Worm (Caenorhabditis elegans) whole organism, L2 larva: ENCODE data around the gene ZC487.1.
A peak's percentile ranks its signal among the peaks of the same experiment; 100 is the strongest.

ENCODE experiments used
- F13H6.1 ChIP-seq: sonication (generic microtip); optimal IDR thresholded peaks from 2 replicates; lab custom pipeline; 2016; ENCODE audit warnings: missing genetic modification characterization, missing compliant biosample characterization
- R02D3.7 ChIP-seq: fragments of 150-350 bp; optimal IDR thresholded peaks from 2 replicates; lab custom pipeline; 2014; ENCODE audit warnings: missing biosample characterization, missing genetic modification characterization
- ZK546.5 ChIP-seq: sonication (generic microtip); optimal IDR thresholded peaks from 2 replicates; lab custom pipeline; 2017; ENCODE audit warnings: missing biosample characterization, missing genetic modification characterization
- aly-2 ChIP-seq: fragments of 150-350 bp; optimal IDR thresholded peaks from 2 replicates; lab custom pipeline; 2014; ENCODE audit warnings: missing biosample characterization, missing genetic modification characterization
- ama-1 ChIP-seq: fragments of 150-350 bp; optimal IDR thresholded peaks from 2 replicates; lab custom pipeline; 2018; ENCODE audit warnings: inconsistent platforms
- ceh-16 ChIP-seq: fragments of 150-350 bp; optimal IDR thresholded peaks from 2 replicates; lab custom pipeline; 2014; ENCODE audit warnings: missing biosample characterization, missing genetic modification characterization
- crh-2 ChIP-seq: sonication (generic microtip); optimal IDR thresholded peaks from 2 replicates; lab custom pipeline; 2017; ENCODE audit warnings: missing biosample characterization, missing genetic modification characterization
- dmd-4 ChIP-seq: sonication (generic microtip); optimal IDR thresholded peaks from 2 replicates; lab custom pipeline; 2017; ENCODE audit warnings: missing biosample characterization, missing genetic modification characterization
- elt-1 ChIP-seq: fragments of 150-350 bp; optimal IDR thresholded peaks from 2 replicates; lab custom pipeline; 2014; ENCODE audit warnings: missing biosample characterization, missing genetic modification characterization
- fos-1 ChIP-seq: fragments of 150-350 bp; optimal IDR thresholded peaks from 2 replicates; lab custom pipeline; 2014; ENCODE audit warnings: missing biosample characterization, missing genetic modification characterization
- gmeb-1 ChIP-seq: fragments of 150-350 bp; optimal IDR thresholded peaks from 2 replicates; lab custom pipeline; 2014; ENCODE audit warnings: missing biosample characterization, missing genetic modification characterization
- lin-13 ChIP-seq: fragments of 150-350 bp; optimal IDR thresholded peaks from 2 replicates; lab custom pipeline; 2014; ENCODE audit warnings: missing biosample characterization, missing genetic modification reagents, missing genetic modification characterization
- lin-39 ChIP-seq: fragments of 150-350 bp; optimal IDR thresholded peaks from 2 replicates; lab custom pipeline; 2014; ENCODE audit warnings: missing biosample characterization, missing genetic modification reagents, missing genetic modification characterization
- lsy-2 ChIP-seq, 2 experiments: fragments of 150-350 bp in 1 of 2; sonication (generic microtip) in 1 of 2; optimal IDR thresholded peaks; 2 replicates each; lab custom pipeline; 2014 to 2017; ENCODE audit warnings: missing biosample characterization in 2 of 2, missing genetic modification characterization in 2 of 2
- mbf-1 ChIP-seq: sonication (generic microtip); optimal IDR thresholded peaks from 2 replicates; lab custom pipeline; 2017; ENCODE audit warnings: missing biosample characterization, missing genetic modification characterization
- mdl-1 ChIP-seq, 2 experiments: fragments of 150-350 bp in 1 of 2; sonication (generic microtip) in 1 of 2; optimal IDR thresholded peaks; 2 replicates each; lab custom pipeline; 2017; ENCODE audit warnings: missing biosample characterization in 2 of 2, missing genetic modification characterization in 2 of 2
- nhr-10 ChIP-seq: sonication (generic microtip); optimal IDR thresholded peaks from 2 replicates; lab custom pipeline; 2017; ENCODE audit warnings: missing biosample characterization, missing genetic modification characterization
- nhr-21 ChIP-seq: fragments of 150-350 bp; optimal IDR thresholded peaks from 2 replicates; lab custom pipeline; 2014; ENCODE audit warnings: missing biosample characterization, missing genetic modification characterization
- nhr-23 ChIP-seq: fragments of 150-350 bp; optimal IDR thresholded peaks from 2 replicates; lab custom pipeline; 2014; ENCODE audit warnings: missing biosample characterization, missing genetic modification reagents, missing genetic modification characterization
- nhr-237 ChIP-seq: fragments of 150-350 bp; optimal IDR thresholded peaks from 2 replicates; lab custom pipeline; 2014; ENCODE audit warnings: missing biosample characterization, missing genetic modification characterization
- nhr-25 ChIP-seq: fragments of 150-350 bp; sonication (generic microtip); optimal IDR thresholded peaks from 3 replicates; lab custom pipeline; 2014; ENCODE audit warnings: missing biosample characterization, missing genetic modification characterization
- nhr-77 ChIP-seq: fragments of 150-350 bp; optimal IDR thresholded peaks from 2 replicates; lab custom pipeline; 2014; ENCODE audit warnings: missing biosample characterization, missing genetic modification characterization
- peb-1 ChIP-seq: fragments of 150-350 bp; optimal IDR thresholded peaks from 2 replicates; lab custom pipeline; 2014; ENCODE audit warnings: missing biosample characterization, missing genetic modification characterization
- sem-4 ChIP-seq: fragments of 150-350 bp; optimal IDR thresholded peaks from 2 replicates; lab custom pipeline; 2014; ENCODE audit warnings: missing biosample characterization, missing genetic modification reagents, missing genetic modification characterization
- skn-1 ChIP-seq: sonication (generic microtip); optimal IDR thresholded peaks from 2 replicates; lab custom pipeline; 2017; ENCODE audit warnings: missing biosample characterization, missing genetic modification characterization
- sma-3 ChIP-seq: sonication (generic microtip); optimal IDR thresholded peaks from 2 replicates; lab custom pipeline; 2016; ENCODE audit warnings: missing genetic modification reagents, missing genetic modification characterization, missing compliant biosample characterization
- sma-9 ChIP-seq, 2 experiments: fragments of 150-350 bp in 1 of 2; sonication (generic microtip) in 1 of 2; optimal IDR thresholded peaks; 2 replicates each; lab custom pipeline; 2014 to 2016; ENCODE audit warnings: missing genetic modification characterization in 2 of 2, mild to moderate bottlenecking in 1 of 2, missing biosample characterization in 1 of 2, missing compliant biosample characterization in 1 of 2, missing genetic modification reagents in 1 of 2, moderate library complexity in 1 of 2
- snpc-4 ChIP-seq: fragments of 150-350 bp; optimal IDR thresholded peaks from 2 replicates; lab custom pipeline; 2014; ENCODE audit warnings: missing biosample characterization, missing genetic modification characterization
- unc-39 ChIP-seq: fragments of 150-350 bp; optimal IDR thresholded peaks from 2 replicates; lab custom pipeline; 2014; ENCODE audit warnings: missing biosample characterization, missing genetic modification characterization
- zag-1 ChIP-seq: fragments of 150-350 bp; optimal IDR thresholded peaks from 2 replicates; lab custom pipeline; 2014; ENCODE audit warnings: missing biosample characterization, missing genetic modification characterization
- ztf-1 ChIP-seq: fragments of 200-800 bp; sonication (Bioruptor generic); conservative IDR thresholded peaks from 2 replicates; pipeline ENCODE4 v1.3.6; 2022; ENCODE audit warnings: missing genetic modification characterization, missing compliant biosample characterization
- ztf-11 ChIP-seq: sonication (generic microtip); optimal IDR thresholded peaks from 2 replicates; lab custom pipeline; 2017; ENCODE audit warnings: missing biosample characterization, missing genetic modification characterization
- ztf-4 ChIP-seq: fragments of 150-350 bp; optimal IDR thresholded peaks from 2 replicates; lab custom pipeline; 2014; ENCODE audit warnings: missing biosample characterization, missing genetic modification characterization

ZC487.1 gene

ce11 chrV:6685499-6685898, 41.8 kb upstream of the ZC487.1 start:
- TF ChIP-seq fos-1 (tag; lab: Kevin White, UChicago) (no peak), lin-13 (GFP tag; lab: Kevin White, UChicago) (no peak), crh-2 (tag; lab: Kevin White, UChicago) (no peak), snpc-4 (tag; lab: Kevin White, UChicago) (no peak), ceh-16 (tag; lab: Kevin White, UChicago) (no peak), nhr-23 (no peak), ama-1 (lab: Kevin White, UChicago) (no peak), aly-2 (no peak), sem-4 (tag; lab: Kevin White, UChicago) (no peak), gmeb-1 (tag; lab: Kevin White, UChicago) (no peak), nhr-21 (tag; lab: Kevin White, UChicago) (no peak), ztf-1 (no peak), sma-9 (GFP tag; optimal IDR thresholded peaks at IDR 0.05; lab: Kevin White, UChicago) (no peak), sma-9 (tag; optimal IDR thresholded peaks at IDR 0.05; lab: Kevin White, UChicago) (no peak), ZK546.5 (tag; lab: Kevin White, UChicago) (no peak), nhr-10 (tag; lab: Kevin White, UChicago) (no peak), mbf-1 (tag; lab: Kevin White, UChicago) (no peak), lsy-2 (tag; optimal IDR thresholded peaks at IDR 0.05; lab: Kevin White, UChicago) (no peak)

ce11 chrV:6685963-6686362, 41.4 kb upstream of the ZC487.1 start:
- TF ChIP-seq dmd-4 (tag; lab: Kevin White, UChicago) (no peak), aly-2 (no peak), ztf-1 (no peak), nhr-23 (no peak), sma-3 (GFP tag; lab: Kevin White, UChicago) (no peak), nhr-25 (no peak), F13H6.1 (tag; lab: Kevin White, UChicago) (no peak), elt-1 (tag; lab: Kevin White, UChicago) (no peak)

ce11 chrV:6688392-6688791, 38.9 kb upstream of the ZC487.1 start, which contains the start of gene K11G9.5:
Gene K11G9.5 (minus strand): TSS chrV:6688492.
- TF ChIP-seq unc-39 (tag; lab: Kevin White, UChicago) (no peak), lin-39 (tag; lab: Kevin White, UChicago) (no peak), mdl-1 (tag; optimal IDR thresholded peaks at IDR 0.05; lab: Kevin White, UChicago) (no peak), ztf-11 (no peak), skn-1 (tag; lab: Kevin White, UChicago) (no peak), ZK546.5 (tag; lab: Kevin White, UChicago) (no peak), nhr-21 (tag; lab: Kevin White, UChicago) (no peak), ztf-1 (no peak), elt-1 (tag; lab: Kevin White, UChicago) (no peak), R02D3.7 (tag; lab: Kevin White, UChicago) (no peak), peb-1 (tag; lab: Kevin White, UChicago) (no peak), ztf-4 (no peak)

- peak; percentile 62 for TF ChIP-seq sma-3 (GFP tag; lab: Kevin White, UChicago)
- no peak for TF ChIP-seq lsy-2 (tag; optimal IDR thresholded peaks at IDR 0.05; lab: Kevin White, UChicago)
- peak; percentile 39 for TF ChIP-seq nhr-25
- TF ChIP-seq, all 48 proteins: peak for 2
Observed at ce11 chrV:6690075-6690474, 37.2 kb upstream of the ZC487.1 start.

- no peak for TF ChIP-seq ztf-11
Observed at ce11 chrV:6691813-6692351, 35.4 kb upstream of the ZC487.1 start, which contains the start of gene mtl-1. Gene mtl-1 (minus strand): TSS chrV:6691863.

ce11 chrV:6694668-6695067, 32.7 kb upstream of the ZC487.1 start, which contains the start of gene W02F12.8:
Gene W02F12.8 (minus strand): TSS chrV:6694768.
- TF ChIP-seq zag-1 (tag; lab: Kevin White, UChicago) (no peak), nhr-77 (tag; lab: Kevin White, UChicago) (no peak), nhr-237 (tag; lab: Kevin White, UChicago) (no peak), nhr-21 (tag; lab: Kevin White, UChicago) (no peak)
